Worm (Caenorhabditis elegans) whole organism, L1 larva: ENCODE data around the gene C10A4.10.

ENCODE experiments used
- F16B12.6 ChIP-seq: fragments of 150-350 bp; optimal IDR thresholded peaks from 2 replicates; lab custom pipeline; 2014; ENCODE audit warnings: missing biosample characterization, missing genetic modification characterization
- dsc-1 ChIP-seq: sonication (generic microtip); optimal IDR thresholded peaks from 2 replicates; lab custom pipeline; 2016; ENCODE audit warnings: mild to moderate bottlenecking, missing genetic modification characterization, missing compliant biosample characterization
- elt-2 ChIP-seq: sonication (generic microtip); optimal IDR thresholded peaks from 2 replicates; lab custom pipeline; 2016; ENCODE audit warnings: missing genetic modification characterization, mild to moderate bottlenecking, inconsistent platforms, missing compliant biosample characterization, missing genetic modification reagents
- ets-5 ChIP-seq: fragments of 200-800 bp; sonication (Bioruptor generic); IDR thresholded peaks from 2 replicates; pipeline ENCODE4 v1.3.6; 2022; ENCODE audit warnings: missing genetic modification characterization, missing compliant biosample characterization
- fkh-4 ChIP-seq: sonication (generic microtip); optimal IDR thresholded peaks from 2 replicates; lab custom pipeline; 2016; ENCODE audit warnings: missing compliant biosample characterization, missing genetic modification characterization, borderline replicate concordance
- fkh-8 ChIP-seq: sonication (generic microtip); optimal IDR thresholded peaks from 2 replicates; lab custom pipeline; 2016; ENCODE audit warnings: mild to moderate bottlenecking, missing genetic modification characterization, missing compliant biosample characterization
- hlh-4 ChIP-seq: sonication (generic microtip); optimal IDR thresholded peaks from 2 replicates; lab custom pipeline; 2016; ENCODE audit warnings: mild to moderate bottlenecking, missing genetic modification characterization, missing compliant biosample characterization
- irx-1 ChIP-seq: sonication (generic microtip); optimal IDR thresholded peaks from 2 replicates; lab custom pipeline; 2016; ENCODE audit warnings: missing genetic modification characterization, missing compliant biosample characterization
- lin-14 ChIP-seq: fragments of 200-800 bp; sonication (Bioruptor generic); optimal IDR thresholded peaks from 2 replicates; lab custom pipeline; 2018; ENCODE audit warnings: mild to moderate bottlenecking, missing genetic modification characterization, moderate library complexity, missing compliant biosample characterization
- lsy-2 ChIP-seq, 2 experiments: fragments of 150-350 bp; optimal IDR thresholded peaks; 2 replicates each; lab custom pipeline; 2014; ENCODE audit warnings: missing biosample characterization in 2 of 2, missing genetic modification characterization in 2 of 2
- mab-9 ChIP-seq: fragments of 200-800 bp; sonication (Bioruptor generic); IDR thresholded peaks from 2 replicates; pipeline ENCODE4 v1.3.6; 2022; ENCODE audit warnings: missing genetic modification reagents, missing genetic modification characterization, missing compliant biosample characterization
- mef-2 ChIP-seq: fragments of 150-350 bp; optimal IDR thresholded peaks from 2 replicates; lab custom pipeline; 2014; ENCODE audit warnings: missing biosample characterization, missing genetic modification characterization
- mep-1 ChIP-seq: fragments of 150-350 bp; optimal IDR thresholded peaks from 2 replicates; lab custom pipeline; 2014; ENCODE audit warnings: missing biosample characterization, missing genetic modification characterization
- nhr-20 ChIP-seq: sonication (generic microtip); optimal IDR thresholded peaks from 2 replicates; lab custom pipeline; 2016; ENCODE audit warnings: mild to moderate bottlenecking, missing genetic modification characterization, missing compliant biosample characterization
- nhr-47 ChIP-seq: sonication (generic microtip); optimal IDR thresholded peaks from 2 replicates; lab custom pipeline; 2016; ENCODE audit warnings: mild to moderate bottlenecking, missing genetic modification characterization, moderate library complexity, missing compliant biosample characterization
- nhr-71 ChIP-seq: sonication (generic microtip); optimal IDR thresholded peaks from 2 replicates; lab custom pipeline; 2016; ENCODE audit warnings: mild to moderate bottlenecking, missing genetic modification characterization, moderate library complexity, missing compliant biosample characterization
- nhr-77 ChIP-seq: fragments of 150-350 bp; optimal IDR thresholded peaks from 2 replicates; lab custom pipeline; 2014; ENCODE audit warnings: missing biosample characterization, missing genetic modification characterization
- nhr-90 ChIP-seq: sonication (generic microtip); optimal IDR thresholded peaks from 2 replicates; lab custom pipeline; 2016; ENCODE audit warnings: mild to moderate bottlenecking, missing genetic modification characterization, missing compliant biosample characterization; ENCODE audit not compliant: poor library complexity
- pag-3 ChIP-seq: sonication (generic microtip); optimal IDR thresholded peaks from 2 replicates; lab custom pipeline; 2017; ENCODE audit warnings: missing genetic modification characterization, mild to moderate bottlenecking, missing compliant biosample characterization, antibody characterized with exemption, borderline replicate concordance; ENCODE audit not compliant: insufficient read depth
- rnt-1 ChIP-seq: sonication (generic microtip); optimal IDR thresholded peaks from 2 replicates; lab custom pipeline; 2016; ENCODE audit warnings: mild to moderate bottlenecking, missing genetic modification characterization, moderate library complexity, missing compliant biosample characterization
- snpc-4 ChIP-seq: fragments of 150-350 bp; optimal IDR thresholded peaks from 2 replicates; lab custom pipeline; 2014; ENCODE audit warnings: missing biosample characterization, missing genetic modification characterization
- snu-23 ChIP-seq: sonication (generic microtip); optimal IDR thresholded peaks from 2 replicates; lab custom pipeline; 2016; ENCODE audit warnings: missing genetic modification characterization, missing compliant biosample characterization
- sptf-1 ChIP-seq: fragments of 150-350 bp; optimal IDR thresholded peaks from 2 replicates; lab custom pipeline; 2014; ENCODE audit warnings: missing biosample characterization, missing genetic modification characterization
- swsn-7 ChIP-seq: sonication (generic microtip); optimal IDR thresholded peaks from 2 replicates; lab custom pipeline; 2016; ENCODE audit warnings: missing genetic modification characterization, missing compliant biosample characterization
- unc-130 ChIP-seq: fragments of 150-350 bp; optimal IDR thresholded peaks from 2 replicates; lab custom pipeline; 2017; ENCODE audit warnings: missing biosample characterization, missing genetic modification characterization, inconsistent platforms
- unc-62 ChIP-seq: fragments of 150-350 bp; optimal IDR thresholded peaks from 2 replicates; lab custom pipeline; 2014; ENCODE audit warnings: missing biosample characterization, missing genetic modification reagents, missing genetic modification characterization
- unc-86 ChIP-seq: sonication (generic microtip); optimal IDR thresholded peaks from 2 replicates; lab custom pipeline; 2016; ENCODE audit warnings: missing genetic modification characterization, missing compliant biosample characterization
- zag-1 ChIP-seq: fragments of 150-350 bp; optimal IDR thresholded peaks from 2 replicates; lab custom pipeline; 2014; ENCODE audit warnings: missing biosample characterization, missing genetic modification characterization
- zip-4 ChIP-seq: fragments of 200-800 bp; sonication (Bioruptor generic); optimal IDR thresholded peaks from 2 replicates; lab custom pipeline; 2018; ENCODE audit warnings: mild to moderate bottlenecking, missing genetic modification characterization, moderate library complexity, missing compliant biosample characterization

The C10A4.10 gene

ce11 chrX:7442477-7442876, 43.8 kb downstream of the C10A4.10 start, which contains the start of gene acl-12:
acl-12 (minus strand) TSS chrX:7442577.
- no peak for TF ChIP-seq unc-62
- TF ChIP-seq mep-1: peak; percentile 1
- no peak for TF ChIP-seq pag-3 (tag; lab: Kevin White, UChicago)
- no peak for TF ChIP-seq snpc-4 (tag; lab: Kevin White, UChicago)
- no peak for TF ChIP-seq F16B12.6 (tag; lab: Kevin White, UChicago)
- no peak for TF ChIP-seq unc-86 (tag; lab: Kevin White, UChicago)
- TF ChIP-seq snu-23 (GFP tag; lab: Kevin White, UChicago): peak; percentile 28
- peak; percentile 46 for TF ChIP-seq lin-14 (GFP tag; lab: Kevin White, UChicago)
- TF ChIP-seq sptf-1: no peak
- peak; percentile 32 for TF ChIP-seq rnt-1 (tag; lab: Kevin White, UChicago)
- TF ChIP-seq swsn-7: no peak

ce11 chrX:7445734-7446133, 47.0 kb downstream of the C10A4.10 start:
- TF ChIP-seq elt-2 (tag; lab: Kevin White, UChicago): peak; percentile 51
- no peak for TF ChIP-seq unc-130 (tag; lab: Kevin White, UChicago)

ce11 chrX:7446485-7446884, 47.8 kb downstream of the C10A4.10 start:
- no peak for TF ChIP-seq ets-5 (GFP tag; lab: Robert Waterston, UW)
- peak; percentile 54 for TF ChIP-seq nhr-71
- TF ChIP-seq mef-2: no peak
- peak in 1 of 2 experiments; percentile 7 for TF ChIP-seq lsy-2 (tag; optimal IDR thresholded peaks at IDR 0.05; lab: Kevin White, UChicago)
- TF ChIP-seq fkh-8 (tag; lab: Kevin White, UChicago): peak; percentile 58
- TF ChIP-seq nhr-47 (tag; lab: Kevin White, UChicago): peak; percentile 61
- no peak for TF ChIP-seq hlh-4 (tag; lab: Kevin White, UChicago)
- peak; percentile 27 for TF ChIP-seq nhr-20 (tag; lab: Kevin White, UChicago)
- peak; percentile 11 for TF ChIP-seq lin-14 (GFP tag; lab: Kevin White, UChicago)

- TF ChIP-seq irx-1: no peak
- peak; percentile 90 for TF ChIP-seq dsc-1
- no peak for TF ChIP-seq zip-4 (GFP tag; lab: Kevin White, UChicago)
- TF ChIP-seq nhr-90 (tag; lab: Kevin White, UChicago): no peak
- TF ChIP-seq hlh-4 (tag; lab: Kevin White, UChicago): peak; percentile 96
- TF ChIP-seq fkh-8 (tag; lab: Kevin White, UChicago): peak; percentile 36
- peak; percentile 76 for TF ChIP-seq fkh-4 (tag; lab: Kevin White, UChicago)
- no peak for TF ChIP-seq zag-1 (tag; lab: Kevin White, UChicago)
- no peak for TF ChIP-seq nhr-77 (tag; lab: Kevin White, UChicago)
- peak; percentile 47 for TF ChIP-seq nhr-71
- no peak for TF ChIP-seq mab-9 (GFP tag; lab: Robert Waterston, UW)
- TF ChIP-seq, all 84 proteins: peak for 5
Observed at ce11 chrX:7447340-7447739, 48.7 kb downstream of the C10A4.10 start.
